Fruit fly (Drosophila melanogaster) whole organism, embryonic: ENCODE measurements around the gene Pfas.

Source experiments
- Adf1 ChIP-seq: fragments of 200-800 bp; sonication (Bioruptor generic); IDR thresholded peaks from 2 replicates; pipeline ENCODE4 v1.3.6; 2022; ENCODE audit warnings: missing biosample characterization, missing genetic modification characterization
- Antp ChIP-seq: fragments of 200-800 bp; sonication (Bioruptor generic); optimal IDR thresholded peaks from 3 replicates; lab custom pipeline; 2016; ENCODE audit warnings: missing biosample characterization, missing genetic modification characterization
- CG10979 ChIP-seq: fragments of 200-800 bp; sonication (Bioruptor generic); optimal IDR thresholded peaks from 2 replicates; lab custom pipeline; 2018; ENCODE audit warnings: missing biosample characterization, mild to moderate bottlenecking, missing genetic modification characterization, moderate library complexity
- CG11695 ChIP-seq: fragments of 200-800 bp; sonication (Bioruptor generic); IDR thresholded peaks from 3 replicates; pipeline ENCODE4 v1.3.6; 2022; ENCODE audit warnings: missing biosample characterization, missing genetic modification characterization
- CG11696 ChIP-seq: fragments of 200-800 bp; sonication (Bioruptor generic); IDR thresholded peaks from 2 replicates; pipeline ENCODE4 v1.3.6; 2022; ENCODE audit warnings: missing biosample characterization, missing genetic modification characterization
- CG11723 ChIP-seq: fragments of 200-800 bp; sonication (Bioruptor generic); optimal IDR thresholded peaks from 2 replicates; lab custom pipeline; 2017; ENCODE audit warnings: missing biosample characterization, mild to moderate bottlenecking, missing genetic modification characterization
- CG12391 ChIP-seq: fragments of 200-800 bp; sonication (Bioruptor generic); optimal IDR thresholded peaks from 3 replicates; lab custom pipeline; 2018; ENCODE audit warnings: missing biosample characterization, mild to moderate bottlenecking, missing genetic modification characterization, moderate library complexity
- CG12769 ChIP-seq: fragments of 200-800 bp; sonication (Bioruptor generic); optimal IDR thresholded peaks from 2 replicates; lab custom pipeline; 2019; ENCODE audit warnings: missing biosample characterization, mild to moderate bottlenecking, missing genetic modification characterization, moderate library complexity
- CG13123 ChIP-seq: fragments of 200-800 bp; sonication (Bioruptor generic); optimal IDR thresholded peaks from 2 replicates; lab custom pipeline; 2016; ENCODE audit warnings: missing biosample characterization, missing genetic modification characterization
- CG15514 ChIP-seq: fragments of 200-800 bp; sonication (Bioruptor generic); optimal IDR thresholded peaks from 3 replicates; lab custom pipeline; 2017; ENCODE audit warnings: missing biosample characterization, missing genetic modification characterization, mild to moderate bottlenecking, moderate library complexity, missing genetic modification reagents
- CG16813 ChIP-seq: fragments of 200-800 bp; sonication (Bioruptor generic); IDR thresholded peaks from 3 replicates; pipeline ENCODE4 v1.3.6; 2022; ENCODE audit warnings: missing biosample characterization, missing genetic modification characterization; ENCODE audit not compliant: partially characterized antibody
- CG17361 ChIP-seq: fragments of 200-800 bp; sonication (Bioruptor generic); IDR thresholded peaks from 3 replicates; pipeline ENCODE4 v1.3.6; 2022; ENCODE audit warnings: missing biosample characterization, missing genetic modification characterization
- CG17912 ChIP-seq: fragments of 200-800 bp; sonication (Bioruptor generic); optimal IDR thresholded peaks from 2 replicates; lab custom pipeline; 2018; ENCODE audit warnings: missing biosample characterization, mild to moderate bottlenecking, missing genetic modification characterization
- CG1832 ChIP-seq: fragments of 200-800 bp; sonication (Bioruptor generic); optimal IDR thresholded peaks from 2 replicates; lab custom pipeline; 2017; ENCODE audit warnings: missing biosample characterization, mild to moderate bottlenecking, missing genetic modification characterization, inconsistent platforms
- CG18599 ChIP-seq: fragments of 200-800 bp; sonication (Bioruptor generic); optimal IDR thresholded peaks from 3 replicates; lab custom pipeline; 2017; ENCODE audit warnings: missing biosample characterization, missing genetic modification characterization, mild to moderate bottlenecking, moderate library complexity, missing genetic modification reagents
- CG30431 ChIP-seq: fragments of 200-800 bp; sonication (Bioruptor generic); optimal IDR thresholded peaks from 2 replicates; lab custom pipeline; 2017; ENCODE audit warnings: missing biosample characterization, missing genetic modification characterization
- CG31365 ChIP-seq: fragments of 200-800 bp; sonication (Bioruptor generic); optimal IDR thresholded peaks from 2 replicates; lab custom pipeline; 2018; ENCODE audit warnings: missing biosample characterization, mild to moderate bottlenecking, missing genetic modification characterization
- CG32772 ChIP-seq: fragments of 200-800 bp; sonication (Bioruptor generic); IDR thresholded peaks from 2 replicates; pipeline ENCODE4 v1.3.6; 2022; ENCODE audit warnings: missing biosample characterization, missing genetic modification characterization
- CG3847 ChIP-seq: fragments of 200-800 bp; sonication (Bioruptor generic); IDR thresholded peaks from 2 replicates; pipeline ENCODE4 v1.3.6; 2022; ENCODE audit warnings: missing biosample characterization, missing genetic modification characterization
- CG4707 ChIP-seq: fragments of 200-800 bp; sonication (Bioruptor generic); optimal IDR thresholded peaks from 2 replicates; lab custom pipeline; 2018; ENCODE audit warnings: missing biosample characterization, mild to moderate bottlenecking, missing genetic modification characterization, moderate library complexity
- CG6765 ChIP-seq: fragments of 200-800 bp; sonication (Bioruptor generic); optimal IDR thresholded peaks from 3 replicates; lab custom pipeline; 2017; ENCODE audit warnings: missing biosample characterization, mild to moderate bottlenecking, missing genetic modification characterization
- CG6854 ChIP-seq: fragments of 200-800 bp; sonication (Bioruptor generic); optimal IDR thresholded peaks from 3 replicates; lab custom pipeline; 2017; ENCODE audit warnings: missing biosample characterization, mild to moderate bottlenecking, missing genetic modification characterization
- CG9437 ChIP-seq: fragments of 200-800 bp; sonication (Bioruptor generic); optimal IDR thresholded peaks from 2 replicates; lab custom pipeline; 2018; ENCODE audit warnings: missing biosample characterization, mild to moderate bottlenecking, missing genetic modification characterization
- CG9797 ChIP-seq: fragments of 200-800 bp; sonication (Bioruptor generic); optimal IDR thresholded peaks from 3 replicates; lab custom pipeline; 2018; ENCODE audit warnings: missing biosample characterization, mild to moderate bottlenecking, missing genetic modification characterization
- Camta ChIP-seq: fragments of 200-800 bp; sonication (Bioruptor generic); optimal IDR thresholded peaks from 2 replicates; lab custom pipeline; 2016; ENCODE audit warnings: missing biosample characterization, missing genetic modification characterization
- Dp ChIP-seq: fragments of 200-800 bp; sonication (Bioruptor generic); optimal IDR thresholded peaks from 2 replicates; lab custom pipeline; 2018; ENCODE audit warnings: missing biosample characterization, mild to moderate bottlenecking, missing genetic modification characterization, moderate library complexity
- HLHmδ ChIP-seq: fragments of 200-800 bp; sonication (Bioruptor generic); optimal IDR thresholded peaks from 2 replicates; lab custom pipeline; 2018; ENCODE audit warnings: missing biosample characterization, mild to moderate bottlenecking, missing genetic modification characterization, moderate library complexity
- Hmr ChIP-seq: fragments of 200-800 bp; sonication (Bioruptor generic); optimal IDR thresholded peaks from 3 replicates; lab custom pipeline; 2017; ENCODE audit warnings: mild to moderate bottlenecking, missing biosample characterization, missing genetic modification reagents, missing genetic modification characterization
- Hr78 ChIP-seq, 2 experiments: fragments of 200-800 bp in 1 of 2; fragments of >200 bp in 1 of 2; sonication (Bioruptor generic) in 1 of 2; optimal IDR thresholded peaks; 2 replicates each; lab custom pipeline; 2017 to 2019; ENCODE audit warnings: missing biosample characterization in 2 of 2, missing genetic modification characterization in 2 of 2, mild to moderate bottlenecking in 1 of 2, moderate library complexity in 1 of 2
- Lpt ChIP-seq: fragments of >200 bp; optimal IDR thresholded peaks from 2 replicates; lab custom pipeline; 2018; ENCODE audit warnings: missing biosample characterization, missing genetic modification characterization
- MESR4 ChIP-seq: fragments of 200-800 bp; sonication (Bioruptor generic); optimal IDR thresholded peaks from 2 replicates; lab custom pipeline; 2018; ENCODE audit warnings: missing biosample characterization, mild to moderate bottlenecking, missing genetic modification characterization, moderate library complexity
- Nf-YB ChIP-seq: fragments of 200-800 bp; sonication (Bioruptor generic); optimal IDR thresholded peaks from 3 replicates; lab custom pipeline; 2019; ENCODE audit warnings: missing biosample characterization, mild to moderate bottlenecking, missing genetic modification characterization, moderate library complexity
- TFAM ChIP-seq: fragments of 200-800 bp; sonication (Bioruptor generic); optimal IDR thresholded peaks from 2 replicates; lab custom pipeline; 2017; ENCODE audit warnings: missing biosample characterization, missing genetic modification characterization, inconsistent platforms
- ab ChIP-seq: fragments of 200-800 bp; sonication (Bioruptor generic); optimal IDR thresholded peaks from 2 replicates; lab custom pipeline; 2016; ENCODE audit warnings: missing biosample characterization, missing genetic modification characterization
- da ChIP-seq: fragments of 200-800 bp; sonication (Bioruptor generic); optimal IDR thresholded peaks from 2 replicates; lab custom pipeline; 2016; ENCODE audit warnings: missing biosample characterization, missing genetic modification characterization
- dan ChIP-seq: fragments of 200-800 bp; sonication (Bioruptor generic); IDR thresholded peaks from 2 replicates; pipeline ENCODE4 v1.3.6; 2022; ENCODE audit warnings: missing biosample characterization, missing genetic modification characterization
- dm ChIP-seq: fragments of 200-800 bp; sonication (Bioruptor generic); optimal IDR thresholded peaks from 3 replicates; lab custom pipeline; 2016; ENCODE audit warnings: missing biosample characterization, missing genetic modification characterization
- dmrt11E ChIP-seq: fragments of 200-800 bp; sonication (Bioruptor generic); optimal IDR thresholded peaks from 3 replicates; lab custom pipeline; 2018; ENCODE audit warnings: missing biosample characterization, mild to moderate bottlenecking, missing genetic modification characterization, moderate library complexity
- esg ChIP-seq: fragments of 200-800 bp; sonication (Bioruptor generic); conservative IDR thresholded peaks from 2 replicates; pipeline ENCODE4 v1.3.6; 2022; ENCODE audit warnings: missing biosample characterization, missing genetic modification characterization
- mam ChIP-seq: fragments of 200-800 bp; sonication (Bioruptor generic); optimal IDR thresholded peaks from 3 replicates; lab custom pipeline; 2016; ENCODE audit warnings: missing biosample characterization, missing genetic modification characterization
- prd ChIP-seq, 3 experiments: fragments of >200 bp in 2 of 3; fragments of 200-800 bp in 1 of 3; sonication (Bioruptor generic) in 1 of 3; optimal IDR thresholded peaks in 2 of 3; IDR thresholded peaks in 1 of 3; 2 replicates in 2 of 3; 3 replicates in 1 of 3; pipeline versions ENCODE4 v1.3.6 to Lab custom; 2017 to 2022; ENCODE audit warnings: missing biosample characterization in 1 of 3, missing genetic modification characterization in 1 of 3
- pzg ChIP-seq: fragments of 200-800 bp; sonication (Bioruptor generic); optimal IDR thresholded peaks from 3 replicates; lab custom pipeline; 2018; ENCODE audit warnings: missing biosample characterization, mild to moderate bottlenecking, missing genetic modification characterization, moderate library complexity
- sens ChIP-seq: fragments of 200-800 bp; sonication (Bioruptor generic); peaks from one replicate; lab custom pipeline; 2016; ENCODE audit warnings: missing biosample characterization, missing genetic modification characterization
- slp2 ChIP-seq: fragments of 200-800 bp; sonication (Bioruptor generic); optimal IDR thresholded peaks from 2 replicates; lab custom pipeline; 2016; ENCODE audit warnings: missing biosample characterization, missing genetic modification characterization
- tgo ChIP-seq: fragments of 200-800 bp; sonication (Bioruptor generic); IDR thresholded peaks from 3 replicates; pipeline ENCODE4 v1.3.6; 2022; ENCODE audit warnings: missing biosample characterization, missing genetic modification characterization
- tin ChIP-seq: fragments of 200-800 bp; sonication (Bioruptor generic); optimal IDR thresholded peaks from 3 replicates; lab custom pipeline; 2016; ENCODE audit warnings: missing biosample characterization, missing genetic modification characterization
- unc-4 ChIP-seq: fragments of 200-800 bp; sonication (Bioruptor generic); IDR thresholded peaks from 2 replicates; pipeline ENCODE4 v1.3.6; 2022; ENCODE audit warnings: missing biosample characterization, missing genetic modification characterization; ENCODE audit not compliant: partially characterized antibody
- vvl ChIP-seq: fragments of 200-800 bp; sonication (Bioruptor generic); IDR thresholded peaks from 2 replicates; pipeline ENCODE4 v1.3.6; 2022; ENCODE audit warnings: missing biosample characterization, missing genetic modification characterization
- zf30C ChIP-seq: fragments of 200-800 bp; sonication (Bioruptor generic); optimal IDR thresholded peaks from 3 replicates; lab custom pipeline; 2018; ENCODE audit warnings: missing biosample characterization, mild to moderate bottlenecking, missing genetic modification characterization

Pfas gene

dm6 chr2L:6047528-6048160 is 1.8 kb upstream of the Pfas start, which contains the start of gene IPIP (continued):
- TF ChIP-seq sens (GFP tag; lab: Kevin White, UChicago), result peak; percentile 25
- TF ChIP-seq esg (GFP tag; lab: Robert Waterston, UW), result no peak
- no peak for TF ChIP-seq tin
- TF ChIP-seq Nf-YB, result no peak
- peak; percentile 23; the same call in 1 of the 2 replicates for TF ChIP-seq CG32772 (GFP tag; lab: Robert Waterston, UW)
- no peak for TF ChIP-seq CG6854 (GFP tag; lab: Kevin White, UChicago)
- TF ChIP-seq Adf1, result peak; percentile 33; the same call in 1 of the 2 replicates
- peak; percentile 31 for TF ChIP-seq CG12769 (tag; lab: Kevin White, UChicago)
- TF ChIP-seq slp2 (GFP tag; lab: Kevin White, UChicago), result no peak
- peak; percentile 91 for TF ChIP-seq MESR4
- TF ChIP-seq CG13123 (GFP tag; lab: Kevin White, UChicago), result no peak
- TF ChIP-seq pzg, result peak; percentile 83
- no peak for TF ChIP-seq CG30431
- peak; percentile 52 for TF ChIP-seq mam (GFP tag; lab: Kevin White, UChicago)
- TF ChIP-seq dan (GFP tag; lab: Robert Waterston, UW), result no peak
- peak; percentile 15 for TF ChIP-seq CG18599 (GFP tag; lab: Kevin White, UChicago)
- TF ChIP-seq vvl, result peak; percentile 67
- TF ChIP-seq TFAM (GFP tag; lab: Kevin White, UChicago), result no peak
- TF ChIP-seq prd (optimal IDR thresholded peaks at IDR 0.05; lab: Kevin White, UChicago), result no peak
- peak; percentile 44; the same call in 1 of the 3 replicates for TF ChIP-seq prd (GFP tag; IDR thresholded peaks at IDR 0.05; lab: Robert Waterston, UW)
- no peak for TF ChIP-seq CG17912 (GFP tag; lab: Kevin White, UChicago)
- peak; percentile 6 for TF ChIP-seq CG9437 (GFP tag; lab: Kevin White, UChicago)
- peak; percentile 40 for TF ChIP-seq dm
- TF ChIP-seq da, result no peak
- no peak for TF ChIP-seq CG1832 (GFP tag; lab: Kevin White, UChicago)
- no peak for TF ChIP-seq CG11696 (GFP tag; lab: Robert Waterston, UW)
- peak; percentile 81 for TF ChIP-seq unc-4
- peak in 1 of 2 experiments; percentile 84 for TF ChIP-seq Hr78 (GFP tag; optimal IDR thresholded peaks at IDR 0.05; lab: Kevin White, UChicago)
- peak; percentile 70 for TF ChIP-seq CG3847 (GFP tag; lab: Robert Waterston, UW)
- peak; percentile 28 for TF ChIP-seq Dp (GFP tag; lab: Kevin White, UChicago)
- peak; percentile 29; the same call in 1 of the 3 replicates for TF ChIP-seq tgo (GFP tag; lab: Robert Waterston, UW)
- peak; percentile 0 for TF ChIP-seq CG10979 (tag; lab: Kevin White, UChicago)
- no peak for TF ChIP-seq dmrt11E (tag; lab: Kevin White, UChicago)
- peak; percentile 57 for TF ChIP-seq CG9797 (GFP tag; lab: Kevin White, UChicago)
- TF ChIP-seq CG15514 (GFP tag; lab: Kevin White, UChicago), result peak; percentile 64
- peak; percentile 3 for TF ChIP-seq HLHmδ (GFP tag; lab: Kevin White, UChicago)
- TF ChIP-seq Camta (GFP tag; lab: Kevin White, UChicago), result no peak
- TF ChIP-seq CG11723 (GFP tag; lab: Kevin White, UChicago), result no peak
- TF ChIP-seq CG11695 (GFP tag; lab: Robert Waterston, UW), result no peak
- TF ChIP-seq CG12391 (tag; lab: Kevin White, UChicago), result peak; percentile 12
- no peak for TF ChIP-seq Antp (GFP tag; lab: Kevin White, UChicago)
- TF ChIP-seq CG31365, result peak; percentile 24
- TF ChIP-seq ab, result no peak
- TF ChIP-seq CG4707, result no peak
- TF ChIP-seq CG16813 (GFP tag; lab: Robert Waterston, UW), result peak; percentile 87
- no peak for TF ChIP-seq zf30C (GFP tag; lab: Kevin White, UChicago)
- no peak for TF ChIP-seq CG17361 (GFP tag; lab: Robert Waterston, UW)
- peak; percentile 31 for TF ChIP-seq Hmr (GFP tag; lab: Kevin White, UChicago)
- no peak for TF ChIP-seq Lpt (GFP tag; lab: Kevin White, UChicago)
- no peak for TF ChIP-seq CG6765
